Fruit fly (Drosophila melanogaster) whole organism, embryonic: Measurements from ENCODE around the gene CG6602.
A peak's percentile ranks its signal among the peaks of the same experiment; 100 is the strongest.

Source experiments
- Atf-2 ChIP-seq: fragments of 200-800 bp; sonication (Bioruptor generic); optimal IDR thresholded peaks from 2 replicates; lab custom pipeline; 2016; ENCODE audit warnings: missing biosample characterization, missing genetic modification characterization
- Atf3 ChIP-seq: fragments of 200-800 bp; sonication (Bioruptor generic); optimal IDR thresholded peaks from 3 replicates; lab custom pipeline; 2016; ENCODE audit warnings: missing biosample characterization, missing genetic modification characterization
- Bdp1 ChIP-seq: fragments of 200-800 bp; sonication (Bioruptor generic); optimal IDR thresholded peaks from 3 replicates; lab custom pipeline; 2016; ENCODE audit warnings: missing biosample characterization, missing genetic modification characterization
- CG10979 ChIP-seq: fragments of 200-800 bp; sonication (Bioruptor generic); optimal IDR thresholded peaks from 2 replicates; lab custom pipeline; 2018; ENCODE audit warnings: missing biosample characterization, mild to moderate bottlenecking, missing genetic modification characterization, moderate library complexity
- CG11085 ChIP-seq: fragments of 200-800 bp; sonication (Bioruptor generic); IDR thresholded peaks from 2 replicates; pipeline ENCODE4 v1.3.6; 2022; ENCODE audit warnings: missing biosample characterization, missing genetic modification characterization
- CG12071 ChIP-seq: fragments of 200-800 bp; sonication (Bioruptor generic); optimal IDR thresholded peaks from 3 replicates; lab custom pipeline; 2018; ENCODE audit warnings: missing biosample characterization, mild to moderate bottlenecking, missing genetic modification characterization
- CG12104 ChIP-seq: fragments of 200-800 bp; sonication (Bioruptor generic); optimal IDR thresholded peaks from 3 replicates; lab custom pipeline; 2016; ENCODE audit warnings: missing biosample characterization, missing genetic modification characterization
- CG13123 ChIP-seq: fragments of 200-800 bp; sonication (Bioruptor generic); optimal IDR thresholded peaks from 2 replicates; lab custom pipeline; 2016; ENCODE audit warnings: missing biosample characterization, missing genetic modification characterization
- CG14050 ChIP-seq: fragments of 200-800 bp; sonication (Bioruptor generic); IDR thresholded peaks from 3 replicates; pipeline ENCODE4 v1.3.6; 2022; ENCODE audit warnings: missing biosample characterization, missing genetic modification characterization
- CG14441 ChIP-seq: fragments of 200-800 bp; sonication (Bioruptor generic); IDR thresholded peaks from 2 replicates; pipeline ENCODE4 v1.3.6; 2022; ENCODE audit warnings: missing biosample characterization, missing genetic modification characterization
- CG15514 ChIP-seq: fragments of 200-800 bp; sonication (Bioruptor generic); optimal IDR thresholded peaks from 3 replicates; lab custom pipeline; 2017; ENCODE audit warnings: missing biosample characterization, missing genetic modification characterization, mild to moderate bottlenecking, moderate library complexity, missing genetic modification reagents
- CG15601 ChIP-seq: fragments of 200-800 bp; sonication (Bioruptor generic); optimal IDR thresholded peaks from 3 replicates; lab custom pipeline; 2019; ENCODE audit warnings: missing biosample characterization, mild to moderate bottlenecking, missing genetic modification characterization, moderate library complexity
- CG18011 ChIP-seq: fragments of 200-800 bp; sonication (Bioruptor generic); optimal IDR thresholded peaks from 2 replicates; lab custom pipeline; 2017; ENCODE audit warnings: missing biosample characterization, missing genetic modification characterization, mild to moderate bottlenecking, moderate library complexity, missing genotype
- CG18619 ChIP-seq: fragments of 200-800 bp; sonication (Bioruptor generic); optimal IDR thresholded peaks from 3 replicates; lab custom pipeline; 2017; ENCODE audit warnings: missing biosample characterization, mild to moderate bottlenecking, missing genetic modification characterization
- CG3407 ChIP-seq: fragments of 200-800 bp; sonication (Bioruptor generic); optimal IDR thresholded peaks from 2 replicates; lab custom pipeline; 2018; ENCODE audit warnings: missing biosample characterization, mild to moderate bottlenecking, missing genetic modification characterization
- CG34422 ChIP-seq: fragments of 200-800 bp; sonication (Bioruptor generic); IDR thresholded peaks from 3 replicates; pipeline ENCODE4 v1.3.6; 2022; ENCODE audit warnings: missing biosample characterization, missing genetic modification characterization
- CG3995 ChIP-seq: fragments of 200-800 bp; sonication (Bioruptor generic); optimal IDR thresholded peaks from 3 replicates; lab custom pipeline; 2016; ENCODE audit warnings: missing biosample characterization, missing genetic modification characterization
- CG4404 ChIP-seq: fragments of 200-800 bp; sonication (Bioruptor generic); IDR thresholded peaks from 2 replicates; pipeline ENCODE4 v1.3.6; 2022; ENCODE audit warnings: missing biosample characterization, missing genetic modification characterization
- CG4707 ChIP-seq: fragments of 200-800 bp; sonication (Bioruptor generic); optimal IDR thresholded peaks from 2 replicates; lab custom pipeline; 2018; ENCODE audit warnings: missing biosample characterization, mild to moderate bottlenecking, missing genetic modification characterization, moderate library complexity
- CG6791 ChIP-seq: fragments of 200-800 bp; sonication (Bioruptor generic); IDR thresholded peaks from 3 replicates; pipeline ENCODE4 v1.3.6; 2022; ENCODE audit warnings: missing biosample characterization, missing genetic modification characterization; ENCODE audit not compliant: partially characterized antibody
- CG7786 ChIP-seq: fragments of 200-800 bp; sonication (Bioruptor generic); optimal IDR thresholded peaks from 2 replicates; lab custom pipeline; 2016; ENCODE audit warnings: missing biosample characterization, missing genetic modification characterization
- CG8765 ChIP-seq: fragments of 200-800 bp; sonication (Bioruptor generic); IDR thresholded peaks from 2 replicates; pipeline ENCODE4 v1.3.6; 2022; ENCODE audit warnings: missing biosample characterization, missing genetic modification characterization
- CG9876 ChIP-seq: fragments of 200-800 bp; sonication (Bioruptor generic); optimal IDR thresholded peaks from 2 replicates; lab custom pipeline; 2016; ENCODE audit warnings: missing biosample characterization, missing genetic modification characterization
- Chrac-16 ChIP-seq: fragments of 200-800 bp; sonication (Bioruptor generic); optimal IDR thresholded peaks from 3 replicates; lab custom pipeline; 2016; ENCODE audit warnings: missing biosample characterization, missing genetic modification characterization
- CkIIα-i1 ChIP-seq: fragments of 200-800 bp; sonication (Bioruptor generic); IDR thresholded peaks from 2 replicates; pipeline ENCODE4 v1.3.6; 2022; ENCODE audit warnings: missing biosample characterization, missing genetic modification characterization
- Deaf1 ChIP-seq: fragments of 200-800 bp; optimal IDR thresholded peaks from 3 replicates; lab custom pipeline; 2019; ENCODE audit warnings: missing biosample characterization, mild to moderate bottlenecking, missing genetic modification characterization, moderate library complexity
- Dp ChIP-seq: fragments of 200-800 bp; sonication (Bioruptor generic); optimal IDR thresholded peaks from 2 replicates; lab custom pipeline; 2018; ENCODE audit warnings: missing biosample characterization, mild to moderate bottlenecking, missing genetic modification characterization, moderate library complexity
- Drgx ChIP-seq: fragments of 200-800 bp; sonication (Bioruptor generic); IDR thresholded peaks from 2 replicates; pipeline ENCODE4 v1.3.6; 2022; ENCODE audit warnings: missing biosample characterization, missing genetic modification characterization
- HLH54F ChIP-seq: fragments of 200-800 bp; sonication (Bioruptor generic); optimal IDR thresholded peaks from 3 replicates; lab custom pipeline; 2016; ENCODE audit warnings: missing biosample characterization, missing genetic modification characterization
- Hey ChIP-seq: fragments of 200-800 bp; sonication (Bioruptor generic); optimal IDR thresholded peaks from 3 replicates; lab custom pipeline; 2018; ENCODE audit warnings: missing biosample characterization, mild to moderate bottlenecking, missing genetic modification characterization
- Mad ChIP-seq: fragments of 200-800 bp; sonication (Bioruptor generic); optimal IDR thresholded peaks from 2 replicates; lab custom pipeline; 2016; ENCODE audit warnings: missing biosample characterization, missing genetic modification characterization
- Mes4 ChIP-seq: fragments of 200-800 bp; sonication (Bioruptor generic); optimal IDR thresholded peaks from 2 replicates; lab custom pipeline; 2016; ENCODE audit warnings: missing biosample characterization, missing genetic modification characterization
- Oaz ChIP-seq: fragments of 200-800 bp; sonication (Bioruptor generic); IDR thresholded peaks from 2 replicates; pipeline ENCODE4 v1.3.6; 2022; ENCODE audit warnings: missing biosample characterization, missing genetic modification characterization
- Poxn ChIP-seq: fragments of 200-800 bp; sonication (Bioruptor generic); IDR thresholded peaks from 2 replicates; pipeline ENCODE4 v1.3.6; 2022; ENCODE audit warnings: missing biosample characterization, missing genetic modification characterization
- Tbp ChIP-seq: fragments of >200 bp; optimal IDR thresholded peaks from 2 replicates; lab custom pipeline; 2018; ENCODE audit warnings: missing biosample characterization, missing genetic modification characterization
- grn ChIP-seq: fragments of 200-800 bp; sonication (Bioruptor generic); optimal IDR thresholded peaks from 3 replicates; lab custom pipeline; 2017; ENCODE audit warnings: missing biosample characterization, missing genetic modification characterization
- lab ChIP-seq: fragments of 200-800 bp; sonication (Bioruptor generic); optimal IDR thresholded peaks from 3 replicates; lab custom pipeline; 2017; ENCODE audit warnings: missing biosample characterization, missing genetic modification characterization, mild to moderate bottlenecking, moderate library complexity, missing genetic modification reagents
- pzg ChIP-seq: fragments of 200-800 bp; sonication (Bioruptor generic); optimal IDR thresholded peaks from 3 replicates; lab custom pipeline; 2018; ENCODE audit warnings: missing biosample characterization, mild to moderate bottlenecking, missing genetic modification characterization, moderate library complexity
- shn ChIP-seq: fragments of 200-800 bp; sonication (Bioruptor generic); optimal IDR thresholded peaks from 3 replicates; lab custom pipeline; 2016; ENCODE audit warnings: missing biosample characterization, missing genetic modification characterization
- tap ChIP-seq: fragments of 200-800 bp; optimal IDR thresholded peaks from 3 replicates; lab custom pipeline; 2019; ENCODE audit warnings: missing biosample characterization, mild to moderate bottlenecking, missing genetic modification characterization, moderate library complexity
- vnd ChIP-seq: fragments of 200-800 bp; sonication (Bioruptor generic); IDR thresholded peaks from 3 replicates; pipeline ENCODE4 v1.3.6; 2022; ENCODE audit warnings: missing biosample characterization, missing genetic modification characterization; ENCODE audit not compliant: partially characterized antibody
- zen2 ChIP-seq: fragments of 200-800 bp; sonication (Bioruptor generic); IDR thresholded peaks from 3 replicates; pipeline ENCODE4 v1.3.6; 2022; ENCODE audit warnings: missing biosample characterization, missing genetic modification characterization; ENCODE audit not compliant: partially characterized antibody

CG6602 gene

dm6 chr3L:6071454-6072189 is at the start of gene CG6602 (continued):
- no peak for TF ChIP-seq CG7786
- TF ChIP-seq Chrac-16 (GFP tag; lab: Kevin White, UChicago): no peak
- peak; percentile 29 for TF ChIP-seq CG15601
- peak; percentile 66 for TF ChIP-seq CG14050
- peak; percentile 62 for TF ChIP-seq CG12071 (GFP tag; lab: Kevin White, UChicago)
- peak; percentile 38; the same call in 1 of the 2 replicates for TF ChIP-seq Oaz (GFP tag; lab: Robert Waterston, UW)
- peak; percentile 14 for TF ChIP-seq tap (tag; lab: Kevin White, UChicago)
- TF ChIP-seq vnd: no peak
- TF ChIP-seq CG8765 (GFP tag; lab: Robert Waterston, UW): no peak
- no peak for TF ChIP-seq Hey
- TF ChIP-seq CG11085 (GFP tag; lab: Robert Waterston, UW): peak; percentile 87
- TF ChIP-seq CG34422 (GFP tag; lab: Robert Waterston, UW): peak; percentile 81
- TF ChIP-seq Mad (GFP tag; lab: Kevin White, UChicago): peak; percentile 53
- TF ChIP-seq pzg (GFP tag; lab: Kevin White, UChicago): peak; percentile 10
- TF ChIP-seq CG4404 (GFP tag; lab: Robert Waterston, UW): 0 out of 2 replicates have a peak, but pooled peaks have one; percentile 38
- TF ChIP-seq Drgx (GFP tag; lab: Robert Waterston, UW): no peak
- TF ChIP-seq CG10979 (tag; lab: Kevin White, UChicago): peak; percentile 60
- no peak for TF ChIP-seq Deaf1 (tag; lab: Kevin White, UChicago)
- peak; percentile 17 for TF ChIP-seq Mes4 (GFP tag; lab: Kevin White, UChicago)
- TF ChIP-seq CG18011 (GFP tag; lab: Kevin White, UChicago): peak; percentile 45
- peak; percentile 4; the same call in 1 of the 2 replicates for TF ChIP-seq CkIIα-i1 (GFP tag; lab: Robert Waterston, UW)
- no peak for TF ChIP-seq Atf-2 (GFP tag; lab: Kevin White, UChicago)
- no peak for TF ChIP-seq CG6791 (GFP tag; lab: Robert Waterston, UW)
- TF ChIP-seq CG4707 (GFP tag; lab: Kevin White, UChicago): peak; percentile 28
- TF ChIP-seq CG9876 (GFP tag; lab: Kevin White, UChicago): peak; percentile 78
- TF ChIP-seq CG13123: peak; percentile 12
- TF ChIP-seq grn (GFP tag; lab: Kevin White, UChicago): peak; percentile 37
- peak; percentile 82 for TF ChIP-seq CG15514 (GFP tag; lab: Kevin White, UChicago)
- TF ChIP-seq CG3407 (GFP tag; lab: Kevin White, UChicago): peak; percentile 41
- TF ChIP-seq Dp (GFP tag; lab: Kevin White, UChicago): no peak
- no peak for TF ChIP-seq zen2
- peak; percentile 37 for TF ChIP-seq shn (GFP tag; lab: Kevin White, UChicago)
- no peak for TF ChIP-seq Bdp1 (GFP tag; lab: Kevin White, UChicago)
- no peak for TF ChIP-seq Tbp (GFP tag; lab: Kevin White, UChicago)
- TF ChIP-seq Poxn (GFP tag; lab: Robert Waterston, UW): no peak
- peak; percentile 92 for TF ChIP-seq lab
- peak; percentile 64 for TF ChIP-seq CG12104 (GFP tag; lab: Kevin White, UChicago)
- TF ChIP-seq Atf3 (GFP tag; lab: Kevin White, UChicago): no peak
- peak; percentile 38 for TF ChIP-seq CG3995 (GFP tag; lab: Kevin White, UChicago)
- TF ChIP-seq CG14441 (GFP tag; lab: Robert Waterston, UW): peak; percentile 66
- peak; percentile 73 for TF ChIP-seq CG18619 (GFP tag; lab: Kevin White, UChicago)
- peak; percentile 45 for TF ChIP-seq HLH54F (GFP tag; lab: Kevin White, UChicago)
